Fruit fly (Drosophila melanogaster) whole organism, embryonic: Measurements from ENCODE around the gene CG17264.

Experiments
- Bdp1 ChIP-seq: fragments of 200-800 bp; sonication (Bioruptor generic); optimal IDR thresholded peaks from 3 replicates; lab custom pipeline; 2016; ENCODE audit warnings: missing biosample characterization, missing genetic modification characterization
- BtbVII ChIP-seq: fragments of 200-800 bp; sonication (Bioruptor generic); optimal IDR thresholded peaks from 3 replicates; lab custom pipeline; 2017; ENCODE audit warnings: missing biosample characterization, mild to moderate bottlenecking, missing genetic modification characterization
- CG1024 ChIP-seq: fragments of 200-800 bp; sonication (Bioruptor generic); IDR thresholded peaks from 2 replicates; pipeline ENCODE4 v1.3.6; 2022; ENCODE audit warnings: missing biosample characterization, missing genetic modification characterization
- CG12659 ChIP-seq: fragments of 200-800 bp; sonication (Bioruptor generic); optimal IDR thresholded peaks from 3 replicates; lab custom pipeline; 2017; ENCODE audit warnings: mild to moderate bottlenecking, missing biosample characterization, missing genetic modification reagents, missing genetic modification characterization
- CG15514 ChIP-seq: fragments of 200-800 bp; sonication (Bioruptor generic); optimal IDR thresholded peaks from 3 replicates; lab custom pipeline; 2017; ENCODE audit warnings: missing biosample characterization, missing genetic modification characterization, mild to moderate bottlenecking, moderate library complexity, missing genetic modification reagents
- CG1602 ChIP-seq: fragments of 200-800 bp; sonication (Bioruptor generic); optimal IDR thresholded peaks from 3 replicates; lab custom pipeline; 2016; ENCODE audit warnings: missing biosample characterization, missing genetic modification characterization
- CG1603 ChIP-seq: fragments of 200-800 bp; sonication (Bioruptor generic); optimal IDR thresholded peaks from 2 replicates; lab custom pipeline; 2019; ENCODE audit warnings: missing biosample characterization, mild to moderate bottlenecking, missing genetic modification characterization, moderate library complexity
- CG17186 ChIP-seq: fragments of 200-800 bp; sonication (Bioruptor generic); optimal IDR thresholded peaks from 3 replicates; lab custom pipeline; 2017; ENCODE audit warnings: missing biosample characterization, missing genetic modification reagents, missing genetic modification characterization
- CG2116 ChIP-seq: fragments of 200-800 bp; sonication (Bioruptor generic); optimal IDR thresholded peaks from 3 replicates; lab custom pipeline; 2018; ENCODE audit warnings: missing biosample characterization, mild to moderate bottlenecking, missing genetic modification characterization
- CG30020 ChIP-seq: fragments of 200-800 bp; optimal IDR thresholded peaks from 2 replicates; lab custom pipeline; 2019; ENCODE audit warnings: missing biosample characterization, mild to moderate bottlenecking, missing genetic modification characterization, moderate library complexity
- CG3065 ChIP-seq: fragments of 200-800 bp; sonication (Bioruptor generic); optimal IDR thresholded peaks from 2 replicates; lab custom pipeline; 2016; ENCODE audit warnings: missing biosample characterization, missing genetic modification characterization
- CG3163 ChIP-seq: fragments of 200-800 bp; sonication (Bioruptor generic); optimal IDR thresholded peaks from 3 replicates; lab custom pipeline; 2016; ENCODE audit warnings: missing biosample characterization, missing genetic modification characterization
- CG4730 ChIP-seq: fragments of 200-800 bp; sonication (Bioruptor generic); IDR thresholded peaks from 2 replicates; pipeline ENCODE4 v1.3.6; 2022; ENCODE audit warnings: missing biosample characterization, missing genetic modification characterization
- CG6854 ChIP-seq: fragments of 200-800 bp; sonication (Bioruptor generic); optimal IDR thresholded peaks from 3 replicates; lab custom pipeline; 2017; ENCODE audit warnings: missing biosample characterization, mild to moderate bottlenecking, missing genetic modification characterization
- CG8281 ChIP-seq: fragments of 200-800 bp; sonication (Bioruptor generic); optimal IDR thresholded peaks from 2 replicates; lab custom pipeline; 2018; ENCODE audit warnings: missing biosample characterization, mild to moderate bottlenecking, missing genetic modification characterization, moderate library complexity
- CG8924 ChIP-seq: fragments of 200-800 bp; optimal IDR thresholded peaks from 3 replicates; lab custom pipeline; 2019; ENCODE audit warnings: missing biosample characterization, mild to moderate bottlenecking, missing genetic modification characterization, moderate library complexity
- CG9727 ChIP-seq: fragments of 200-800 bp; sonication (Bioruptor generic); optimal IDR thresholded peaks from 3 replicates; lab custom pipeline; 2017; ENCODE audit warnings: missing biosample characterization, mild to moderate bottlenecking, missing genetic modification characterization
- CkIIα-i1 ChIP-seq: fragments of 200-800 bp; sonication (Bioruptor generic); IDR thresholded peaks from 2 replicates; pipeline ENCODE4 v1.3.6; 2022; ENCODE audit warnings: missing biosample characterization, missing genetic modification characterization
- D19B ChIP-seq: fragments of 200-800 bp; sonication (Bioruptor generic); optimal IDR thresholded peaks from 2 replicates; lab custom pipeline; 2017; ENCODE audit warnings: missing biosample characterization, mild to moderate bottlenecking, missing genetic modification characterization
- Deaf1 ChIP-seq: fragments of 200-800 bp; optimal IDR thresholded peaks from 3 replicates; lab custom pipeline; 2019; ENCODE audit warnings: missing biosample characterization, mild to moderate bottlenecking, missing genetic modification characterization, moderate library complexity
- Dip3 ChIP-seq: fragments of 200-800 bp; sonication (Bioruptor generic); optimal IDR thresholded peaks from 3 replicates; lab custom pipeline; 2016; ENCODE audit warnings: missing biosample characterization, missing genetic modification characterization
- Dll ChIP-seq: fragments of 200-800 bp; sonication (Bioruptor generic); IDR thresholded peaks from 4 replicates; pipeline ENCODE4 v1.3.6; 2022; ENCODE audit warnings: missing biosample characterization, missing genetic modification characterization; ENCODE audit not compliant: partially characterized antibody
- Eip74EF ChIP-seq, 2 experiments: fragments of 200-800 bp in 1 of 2; fragments of >200 bp in 1 of 2; sonication (Bioruptor generic) in 1 of 2; optimal IDR thresholded peaks; 2 replicates each; lab custom pipeline; 2017 to 2019; ENCODE audit warnings: missing biosample characterization in 2 of 2, missing genetic modification characterization in 2 of 2, mild to moderate bottlenecking in 1 of 2, moderate library complexity in 1 of 2
- Fer2 ChIP-seq: fragments of 200-800 bp; sonication (Bioruptor generic); optimal IDR thresholded peaks from 2 replicates; lab custom pipeline; 2018; ENCODE audit warnings: missing biosample characterization, mild to moderate bottlenecking, missing genetic modification characterization, moderate library complexity
- Fer3 ChIP-seq: fragments of 200-800 bp; sonication (Bioruptor generic); optimal IDR thresholded peaks from 2 replicates; lab custom pipeline; 2018; ENCODE audit warnings: missing biosample characterization, mild to moderate bottlenecking, missing genetic modification characterization, moderate library complexity
- Hmx ChIP-seq: fragments of 200-800 bp; sonication (Bioruptor generic); optimal IDR thresholded peaks from 2 replicates; lab custom pipeline; 2016; ENCODE audit warnings: missing biosample characterization, missing genetic modification characterization
- Hsf ChIP-seq: fragments of 200-800 bp; sonication (Bioruptor generic); optimal IDR thresholded peaks from 3 replicates; lab custom pipeline; 2016; ENCODE audit warnings: missing biosample characterization, missing genetic modification characterization
- Med ChIP-seq: fragments of 200-800 bp; sonication (Bioruptor generic); peaks from one replicate; lab custom pipeline; 2016; ENCODE audit warnings: missing biosample characterization, missing genetic modification characterization, mild to moderate bottlenecking, inconsistent platforms, moderate library complexity
- Myb ChIP-seq: fragments of 200-800 bp; sonication (Bioruptor generic); optimal IDR thresholded peaks from 2 replicates; lab custom pipeline; 2016; ENCODE audit warnings: missing biosample characterization, missing genetic modification characterization
- Optix ChIP-seq: fragments of 200-800 bp; sonication (Bioruptor generic); IDR thresholded peaks from 3 replicates; pipeline ENCODE4 v1.3.6; 2022; ENCODE audit warnings: missing biosample characterization, missing genetic modification characterization
- Sin3A ChIP-seq: fragments of >200 bp; optimal IDR thresholded peaks from 2 replicates; lab custom pipeline; 2018
- abd-A ChIP-seq: fragments of 200-800 bp; sonication (Bioruptor generic); optimal IDR thresholded peaks from 3 replicates; lab custom pipeline; 2019; ENCODE audit warnings: missing biosample characterization, mild to moderate bottlenecking, missing genetic modification characterization, moderate library complexity
- al ChIP-seq: fragments of 200-800 bp; sonication (Bioruptor generic); IDR thresholded peaks from 2 replicates; pipeline ENCODE4 v1.3.6; 2022; ENCODE audit warnings: missing biosample characterization, missing genetic modification characterization
- amos ChIP-seq: fragments of 200-800 bp; sonication (Bioruptor generic); IDR thresholded peaks from 2 replicates; pipeline ENCODE4 v1.3.6; 2022; ENCODE audit warnings: missing biosample characterization, missing genetic modification characterization; ENCODE audit not compliant: partially characterized antibody
- dm ChIP-seq: fragments of 200-800 bp; sonication (Bioruptor generic); optimal IDR thresholded peaks from 3 replicates; lab custom pipeline; 2016; ENCODE audit warnings: missing biosample characterization, missing genetic modification characterization
- gcm2 ChIP-seq: fragments of 200-800 bp; sonication (Bioruptor generic); optimal IDR thresholded peaks from 2 replicates; lab custom pipeline; 2016; ENCODE audit warnings: missing biosample characterization, missing genetic modification characterization
- gro ChIP-seq: fragments of 200-800 bp; sonication (Bioruptor generic); optimal IDR thresholded peaks from 2 replicates; lab custom pipeline; 2016; ENCODE audit warnings: missing biosample characterization, missing genetic modification characterization
- hbn ChIP-seq: fragments of 200-800 bp; sonication (Bioruptor generic); IDR thresholded peaks from 2 replicates; pipeline ENCODE4 v1.3.6; 2022; ENCODE audit warnings: missing biosample characterization, missing genetic modification characterization; ENCODE audit not compliant: partially characterized antibody
- hkb ChIP-seq, 2 experiments: fragments of 200-800 bp in 1 of 2; fragments of >200 bp in 1 of 2; sonication (Bioruptor generic) in 1 of 2; IDR thresholded peaks in 1 of 2; optimal IDR thresholded peaks in 1 of 2; 2 replicates each; pipeline versions ENCODE4 v1.3.6 to Lab custom; 2017 to 2022; ENCODE audit warnings: missing biosample characterization in 1 of 2, missing genetic modification characterization in 1 of 2
- hth ChIP-seq: fragments of >200 bp; optimal IDR thresholded peaks from 2 replicates; lab custom pipeline; 2017; ENCODE audit warnings: inconsistent platforms
- nmo ChIP-seq: fragments of 200-800 bp; sonication (Bioruptor generic); optimal IDR thresholded peaks from 2 replicates; lab custom pipeline; 2018; ENCODE audit warnings: missing biosample characterization, mild to moderate bottlenecking, missing genetic modification characterization, moderate library complexity
- phol ChIP-seq: fragments of 200-800 bp; sonication (Bioruptor generic); optimal IDR thresholded peaks from 3 replicates; lab custom pipeline; 2018; ENCODE audit warnings: missing biosample characterization, mild to moderate bottlenecking, missing genetic modification characterization, moderate library complexity
- pita ChIP-seq: fragments of 200-800 bp; sonication (Bioruptor generic); optimal IDR thresholded peaks from 2 replicates; lab custom pipeline; 2017; ENCODE audit warnings: missing biosample characterization, mild to moderate bottlenecking, missing genetic modification characterization
- pzg ChIP-seq: fragments of 200-800 bp; sonication (Bioruptor generic); optimal IDR thresholded peaks from 3 replicates; lab custom pipeline; 2018; ENCODE audit warnings: missing biosample characterization, mild to moderate bottlenecking, missing genetic modification characterization, moderate library complexity
- row ChIP-seq: fragments of 200-800 bp; sonication (Bioruptor generic); IDR thresholded peaks from 3 replicates; pipeline ENCODE4 v1.3.6; 2022; ENCODE audit warnings: missing biosample characterization, missing genetic modification characterization
- sqz ChIP-seq: fragments of 200-800 bp; sonication (Bioruptor generic); optimal IDR thresholded peaks from 3 replicates; lab custom pipeline; 2018; ENCODE audit warnings: missing biosample characterization, mild to moderate bottlenecking, missing genetic modification characterization
- stwl ChIP-seq: fragments of 200-800 bp; sonication (Bioruptor generic); optimal IDR thresholded peaks from 3 replicates; lab custom pipeline; 2018; ENCODE audit warnings: missing biosample characterization, mild to moderate bottlenecking, missing genetic modification characterization, moderate library complexity
- tin ChIP-seq: fragments of 200-800 bp; sonication (Bioruptor generic); optimal IDR thresholded peaks from 3 replicates; lab custom pipeline; 2016; ENCODE audit warnings: missing biosample characterization, missing genetic modification characterization
- twi ChIP-seq: fragments of 200-800 bp; optimal IDR thresholded peaks from 2 replicates; lab custom pipeline; 2019; ENCODE audit warnings: missing biosample characterization, mild to moderate bottlenecking, missing genetic modification characterization, moderate library complexity
- z ChIP-seq: fragments of 200-800 bp; sonication (Bioruptor generic); IDR thresholded peaks from 3 replicates; pipeline ENCODE4 v1.3.6; 2022; ENCODE audit warnings: missing biosample characterization, missing genetic modification characterization
- zen ChIP-seq: fragments of 200-800 bp; sonication (Bioruptor generic); optimal IDR thresholded peaks from 3 replicates; lab custom pipeline; 2018; ENCODE audit warnings: missing biosample characterization, mild to moderate bottlenecking, missing genetic modification characterization, moderate library complexity

The CG17264 gene

DNA sequence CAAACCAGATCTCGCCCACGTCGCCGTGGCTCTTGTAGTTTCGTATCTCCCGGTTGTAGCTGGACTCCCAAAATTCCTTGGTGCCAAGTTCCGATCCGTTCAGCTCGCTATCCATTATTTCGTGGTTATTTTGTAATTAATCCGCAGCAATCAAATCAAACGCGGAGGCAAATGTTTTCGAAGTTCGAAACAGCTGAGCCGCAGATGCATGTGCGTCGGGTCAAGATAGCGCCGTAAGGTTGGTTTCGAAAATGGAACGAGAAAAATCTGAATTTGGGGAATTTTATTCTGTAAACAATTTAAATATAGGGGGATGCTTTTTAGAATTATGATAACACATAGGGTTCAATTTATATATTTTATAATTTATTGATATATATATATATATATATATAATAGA lies 39.2 kb upstream of the CG17264 start, which contains the start of gene CG9643 (continued):
- TF ChIP-seq Deaf1 (tag; lab: Kevin White, UChicago) = no peak
- TF ChIP-seq al = no peak
- TF ChIP-seq Fer3 (tag; lab: Kevin White, UChicago) = no peak
- no peak for TF ChIP-seq pita (GFP tag; lab: Kevin White, UChicago)
- no peak for TF ChIP-seq CkIIα-i1
- peak; percentile 44 for TF ChIP-seq CG8924 (tag; lab: Kevin White, UChicago)
- TF ChIP-seq pzg = peak; percentile 83
- TF ChIP-seq CG12659 (GFP tag; lab: Kevin White, UChicago) = peak; percentile 64
- no peak for TF ChIP-seq gcm2
- TF ChIP-seq Hsf (GFP tag; lab: Kevin White, UChicago) = no peak
- TF ChIP-seq CG17186 (GFP tag; lab: Kevin White, UChicago) = peak; percentile 74
- TF ChIP-seq CG1602 = no peak
- no peak for TF ChIP-seq nmo (GFP tag; lab: Kevin White, UChicago)
- TF ChIP-seq CG4730 (GFP tag; lab: Robert Waterston, UW) = no peak
- TF ChIP-seq twi = no peak
- no peak for TF ChIP-seq CG3065 (GFP tag; lab: Kevin White, UChicago)
- TF ChIP-seq sqz (GFP tag; lab: Kevin White, UChicago) = no peak
- TF ChIP-seq CG30020 (tag; lab: Kevin White, UChicago) = peak; percentile 96
- TF ChIP-seq hkb (optimal IDR thresholded peaks at IDR 0.05; lab: Kevin White, UChicago) = no peak
- no peak for TF ChIP-seq hkb (GFP tag; IDR thresholded peaks at IDR 0.05; lab: Robert Waterston, UW)
- no peak; the same call in 1 of the 2 replicates for TF ChIP-seq hbn (GFP tag; lab: Robert Waterston, UW)
- no peak for TF ChIP-seq D19B
- TF ChIP-seq dm (GFP tag; lab: Kevin White, UChicago) = no peak
- TF ChIP-seq Optix (GFP tag; lab: Robert Waterston, UW) = no peak
- TF ChIP-seq zen (tag; lab: Kevin White, UChicago) = peak; percentile 19
- TF ChIP-seq CG1603 (tag; lab: Kevin White, UChicago) = peak; percentile 100
- TF ChIP-seq Bdp1 (GFP tag; lab: Kevin White, UChicago) = no peak
- no peak for TF ChIP-seq abd-A (tag; lab: Kevin White, UChicago)
- no peak for TF ChIP-seq Myb (GFP tag; lab: Kevin White, UChicago)
- 0 out of 2 replicates have a peak, but pooled peaks have one; percentile 11 for TF ChIP-seq CG1024 (GFP tag; lab: Robert Waterston, UW)
- TF ChIP-seq tin (GFP tag; lab: Kevin White, UChicago) = no peak
- no peak for TF ChIP-seq Dip3
- TF ChIP-seq CG2116 (GFP tag; lab: Kevin White, UChicago) = peak; percentile 49
- TF ChIP-seq CG3163 (GFP tag; lab: Kevin White, UChicago) = no peak
- TF ChIP-seq Dll = 0 out of 4 replicates have a peak, but pooled peaks have one; percentile 43
- TF ChIP-seq phol = peak; percentile 33
- TF ChIP-seq CG9727 (GFP tag; lab: Kevin White, UChicago) = no peak
- TF ChIP-seq Hmx = no peak
- no peak for TF ChIP-seq z (GFP tag; lab: Robert Waterston, UW)
- no peak for TF ChIP-seq Eip74EF (GFP tag; optimal IDR thresholded peaks at IDR 0.05; lab: Kevin White, UChicago)
- peak; percentile 20 for TF ChIP-seq Med (GFP tag; lab: Kevin White, UChicago)
- no peak for TF ChIP-seq gro (GFP tag; lab: Kevin White, UChicago)
- no peak for TF ChIP-seq BtbVII
- no peak for TF ChIP-seq hth (lab: Kevin White, UChicago)
- TF ChIP-seq Sin3A (lab: Kevin White, UChicago) = peak; percentile 8
- TF ChIP-seq stwl (tag; lab: Kevin White, UChicago) = peak; percentile 68
- TF ChIP-seq CG8281 = no peak
- TF ChIP-seq row (GFP tag; lab: Robert Waterston, UW) = 0 out of 3 replicates have a peak, but pooled peaks have one; percentile 18
- peak; percentile 68 for TF ChIP-seq CG15514 (GFP tag; lab: Kevin White, UChicago)
- no peak for TF ChIP-seq CG6854 (GFP tag; lab: Kevin White, UChicago)
- no peak for TF ChIP-seq Fer2
- peak; percentile 29; the same call in 1 of the 2 replicates for TF ChIP-seq amos (GFP tag; lab: Robert Waterston, UW)
